Worm (Caenorhabditis elegans) whole organism, midembryonic: ENCODE data around the gene F57F5.3.

Experiments
- T22C8.4 ChIP-seq: fragments of 200-800 bp; sonication (Bioruptor generic); IDR thresholded peaks from 2 replicates; pipeline ENCODE4 v1.3.6; 2022; ENCODE audit warnings: missing genetic modification characterization, missing compliant biosample characterization
- cog-1 ChIP-seq: sonication (generic microtip); optimal IDR thresholded peaks from 2 replicates; lab custom pipeline; 2016; ENCODE audit warnings: missing genetic modification characterization, missing compliant biosample characterization
- flt-1 ChIP-seq: fragments of 200-800 bp; sonication (Bioruptor generic); IDR thresholded peaks from 2 replicates; pipeline ENCODE4 v1.3.6; 2022; ENCODE audit warnings: missing genetic modification characterization, missing compliant biosample characterization
- klf-2 ChIP-seq: fragments of 200-800 bp; sonication (Bioruptor generic); conservative IDR thresholded peaks from 2 replicates; pipeline ENCODE4 v1.3.6; 2022; ENCODE audit warnings: missing genetic modification reagents, missing genetic modification characterization, missing compliant biosample characterization
- med-1 ChIP-seq: sonication (generic microtip); optimal IDR thresholded peaks from 2 replicates; lab custom pipeline; 2017; ENCODE audit warnings: missing genetic modification characterization, mild to moderate bottlenecking, missing compliant biosample characterization, antibody characterized with exemption, missing genetic modification reagents; ENCODE audit not compliant: insufficient read depth
- ref-1 ChIP-seq: fragments of 200-800 bp; sonication (Bioruptor generic); conservative IDR thresholded peaks from 2 replicates; pipeline ENCODE4 v1.3.6; 2022; ENCODE audit warnings: missing genetic modification reagents, missing genetic modification characterization, missing compliant biosample characterization
- tab-1 ChIP-seq: fragments of 200-800 bp; sonication (Bioruptor generic); IDR thresholded peaks from 2 replicates; pipeline ENCODE4 v1.3.6; 2022; ENCODE audit warnings: missing genetic modification characterization, missing compliant biosample characterization
- ztf-23 ChIP-seq: fragments of 200-800 bp; sonication (Bioruptor generic); IDR thresholded peaks from 2 replicates; pipeline ENCODE4 v1.3.6; 2022; ENCODE audit warnings: missing genetic modification reagents, missing genetic modification characterization, missing compliant biosample characterization
- ztf-29 ChIP-seq: fragments of 200-800 bp; sonication (Bioruptor generic); IDR thresholded peaks from 2 replicates; pipeline ENCODE4 v1.3.6; 2022; ENCODE audit warnings: missing genetic modification reagents, missing genetic modification characterization, missing compliant biosample characterization

DNA sequence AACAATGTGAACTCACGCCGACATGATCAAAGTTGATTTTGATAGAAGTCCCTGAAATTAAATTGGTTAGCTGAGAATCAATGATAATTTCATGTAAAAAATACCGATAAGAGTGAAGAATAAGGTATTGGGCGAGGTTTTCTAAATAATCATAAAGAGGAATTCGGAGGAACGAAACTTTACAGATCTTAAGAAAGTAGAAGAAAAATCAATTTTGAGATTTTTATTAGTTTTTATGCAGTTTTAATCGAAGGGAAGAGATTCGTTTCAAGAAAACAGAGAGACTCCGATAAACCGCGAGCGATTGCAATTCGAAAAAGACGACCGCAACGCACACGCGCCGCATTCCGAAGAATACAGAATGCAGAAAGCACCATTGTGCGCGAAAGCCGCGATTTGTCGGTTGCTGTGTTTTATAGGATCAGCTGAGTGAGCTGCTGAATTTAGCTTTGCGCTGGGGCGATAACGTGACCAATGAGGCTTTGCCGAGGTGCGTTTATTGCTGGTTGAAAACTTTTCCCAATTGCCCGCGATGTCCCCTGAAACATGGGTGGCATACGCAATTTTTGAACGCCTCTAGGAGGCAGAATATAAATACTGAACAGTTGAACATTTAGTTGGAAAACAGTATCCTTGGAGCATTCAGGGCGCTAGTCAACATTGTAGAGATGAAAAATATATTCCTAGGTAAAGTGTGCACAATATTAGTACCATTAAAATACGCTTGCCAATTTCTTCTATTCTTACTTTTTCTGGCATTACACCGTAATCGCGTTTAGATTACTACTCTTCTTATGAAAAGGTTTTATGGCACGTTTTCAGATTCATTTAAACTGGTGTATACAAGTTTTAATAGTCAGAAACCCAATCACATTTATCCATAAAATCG lies 26.5 kb downstream of the F57F5.3 start, which contains the start of gene snr-4:
- TF ChIP-seq med-1 (GFP tag; lab: Kevin White, UChicago) (no peak), tab-1 (GFP tag; lab: Robert Waterston, UW) (0 out of 2 replicates have a peak, but pooled peaks have one; percentile 72), flt-1 (GFP tag; lab: Robert Waterston, UW) (peak; percentile 87), T22C8.4 (GFP tag; lab: Robert Waterston, UW) (no peak), cog-1 (tag; lab: Kevin White, UChicago) (peak; percentile 28), ref-1 (peak; percentile 41; the same call in 1 of the 2 replicates), ztf-23 (GFP tag; lab: Robert Waterston, UW) (peak; percentile 75; the same call in 1 of the 2 replicates), klf-2 (GFP tag; lab: Robert Waterston, UW) (no peak), ztf-29 (GFP tag; lab: Robert Waterston, UW) (peak; percentile 94)
